Fruit fly (Drosophila melanogaster): ENCODE measurements around the gene Sgp.
A peak's percentile ranks its signal among the peaks of the same experiment; 100 is the strongest.

Sgp gene

DNA sequence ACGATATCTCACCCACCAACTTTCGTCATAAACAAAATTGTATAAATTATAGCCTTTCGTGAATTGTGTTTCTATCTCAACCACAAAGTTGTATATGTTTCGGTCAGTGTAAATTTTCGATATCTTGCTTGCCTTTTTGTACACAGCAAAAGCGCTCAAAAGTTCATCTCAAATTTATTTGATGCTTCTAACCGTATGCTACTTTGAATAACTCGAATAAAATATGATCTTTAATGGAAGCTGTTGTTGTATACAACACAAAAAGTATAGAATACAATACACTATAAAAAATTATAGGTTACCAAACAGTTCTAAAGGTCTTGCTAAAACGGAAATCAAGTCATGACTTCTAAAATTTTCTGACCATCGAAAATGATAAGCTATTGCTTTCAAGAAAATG, 5.5 kb downstream of the Sgp start:
- TF ChIP-seq pan (optimal IDR thresholded peaks at IDR 0.05): no peak

DNA sequence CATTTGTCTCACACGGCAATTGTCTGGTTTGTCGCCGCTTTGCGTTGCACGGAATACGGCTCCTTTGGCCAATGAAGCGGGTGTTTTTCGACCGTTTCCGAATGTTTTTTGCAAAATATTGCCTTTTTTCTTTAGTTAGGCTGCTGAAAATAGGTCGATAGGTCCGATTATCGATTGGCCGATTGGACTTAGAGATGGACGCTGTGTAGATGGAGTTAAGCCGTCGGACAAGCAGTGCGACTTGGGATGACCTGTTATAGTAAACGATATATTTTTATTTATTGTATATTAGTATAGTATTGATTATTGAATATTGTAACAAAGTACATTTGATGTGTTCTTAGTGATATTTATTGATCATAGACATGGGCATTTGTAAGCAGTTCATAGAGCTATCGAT, 8.8 kb downstream of the Sgp start, which contains the start of the genes lmgA and lmgB:
Gene lmgA, minus strand, starts transcription at position 301 of the 400 bp plus-strand sequence.
Gene lmgB, minus strand, starts transcription at position 301 of the 400 bp plus-strand sequence.
- TF ChIP-seq dl (GFP tag; optimal IDR thresholded peaks at IDR 0.05; ENCODE audit: insufficient read depth in 1 of 2, partially characterized antibody in 2 of 2) (no peak), HLH106 (tag; optimal IDR thresholded peaks at IDR 0.05) (peak; percentile 14), Dfd (GFP tag; optimal IDR thresholded peaks at IDR 0.05) (no peak), rgr (GFP tag; optimal IDR thresholded peaks at IDR 0.05) (peak; percentile 59), Abd-B (GFP tag; optimal IDR thresholded peaks at IDR 0.05) (no peak), Jra (GFP tag; optimal IDR thresholded peaks at IDR 0.05) (no peak), CG32264 (GFP tag; optimal IDR thresholded peaks at IDR 0.05) (no peak), GATAd (GFP tag; optimal IDR thresholded peaks at IDR 0.05) (no peak), sage (GFP tag; optimal IDR thresholded peaks at IDR 0.05) (peak; percentile 27), Hnf4 (GFP tag; optimal IDR thresholded peaks at IDR 0.05) (peak; percentile 51), pan (optimal IDR thresholded peaks at IDR 0.05) (no peak), Rel (GFP tag; optimal IDR thresholded peaks at IDR 0.05) (no peak), Rel (tag; optimal IDR thresholded peaks at IDR 0.05) (no peak), OdsH (GFP tag; optimal IDR thresholded peaks at IDR 0.05) (peak; percentile 31), dmrt93B (GFP tag; optimal IDR thresholded peaks at IDR 0.05) (no peak), h (GFP tag; optimal IDR thresholded peaks at IDR 0.05) (peak; percentile 42), CrebA (GFP tag; optimal IDR thresholded peaks at IDR 0.05; ENCODE audit: borderline replicate concordance) (no peak), Hr83 (GFP tag; optimal IDR thresholded peaks at IDR 0.05; ENCODE audit: poor library complexity, severe bottlenecking) (peak; percentile 73), fru (GFP tag; optimal IDR thresholded peaks at IDR 0.05) (peak; percentile 7), brk (GFP tag; optimal IDR thresholded peaks at IDR 0.05) (no peak), foxo (GFP tag; optimal IDR thresholded peaks at IDR 0.05) (peak in 1 of 2 experiments; percentile 68), jim (GFP tag; optimal IDR thresholded peaks at IDR 0.05) (peak; percentile 63), sv (GFP tag; optimal IDR thresholded peaks at IDR 0.05) (peak; percentile 22), Dif (GFP tag; optimal IDR thresholded peaks at IDR 0.05; ENCODE audit: partially characterized antibody) (no peak), Myc (optimal IDR thresholded peaks at IDR 0.05) (no peak), woc (GFP tag; optimal IDR thresholded peaks at IDR 0.05) (no peak)

DNA sequence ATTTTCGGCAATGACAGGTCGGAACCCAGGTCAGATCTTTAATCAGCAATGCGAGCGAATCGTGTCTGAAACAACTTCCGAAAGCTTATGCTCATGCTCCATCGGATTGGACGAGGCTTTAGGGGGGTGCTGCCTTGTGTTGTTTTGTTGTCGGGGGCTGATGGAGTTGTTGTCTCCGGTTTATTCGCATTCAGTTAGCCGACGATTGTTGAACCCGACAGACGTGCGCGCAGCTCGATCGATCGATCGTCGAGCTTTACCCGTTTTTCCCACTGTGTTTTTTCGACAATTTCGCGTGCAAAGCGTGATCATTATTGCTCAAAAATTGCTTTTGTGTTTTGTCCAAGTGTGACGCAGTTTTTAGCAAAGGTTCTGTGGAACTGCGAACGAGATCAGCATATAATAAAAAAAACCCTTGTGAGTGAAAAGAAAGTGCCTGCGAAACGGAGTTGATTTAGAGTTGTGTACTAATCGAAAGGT, 9.5 kb downstream of the Sgp start, which contains the start of gene CG17834:
Gene CG17834, plus strand, starts transcription at position 191 of the 480 bp plus-strand sequence.
- TF ChIP-seq Hnf4 (GFP tag; optimal IDR thresholded peaks at IDR 0.05) (peak; percentile 17), foxo (GFP tag; optimal IDR thresholded peaks at IDR 0.05) (peak in 1 of 2 experiments; percentile 16), Dif (GFP tag; optimal IDR thresholded peaks at IDR 0.05; ENCODE audit: partially characterized antibody) (peak; percentile 59), ey (GFP tag; optimal IDR thresholded peaks at IDR 0.05) (no peak), brk (GFP tag; optimal IDR thresholded peaks at IDR 0.05) (no peak), Hr83 (GFP tag; optimal IDR thresholded peaks at IDR 0.05; ENCODE audit: poor library complexity, severe bottlenecking) (peak; percentile 61), Rel (GFP tag; optimal IDR thresholded peaks at IDR 0.05) (no peak), Rel (tag; optimal IDR thresholded peaks at IDR 0.05) (peak; percentile 85), Sp1 (GFP tag; optimal IDR thresholded peaks at IDR 0.05) (peak; percentile 67), woc (GFP tag; optimal IDR thresholded peaks at IDR 0.05) (no peak), Mio (GFP tag; optimal IDR thresholded peaks at IDR 0.05) (no peak), Vsx2 (GFP tag; optimal IDR thresholded peaks at IDR 0.05; ENCODE audit: partially characterized antibody) (peak; percentile 74), br (GFP tag; optimal IDR thresholded peaks at IDR 0.05) (peak; percentile 45), HLH106 (tag; optimal IDR thresholded peaks at IDR 0.05) (peak; percentile 20)

DNA sequence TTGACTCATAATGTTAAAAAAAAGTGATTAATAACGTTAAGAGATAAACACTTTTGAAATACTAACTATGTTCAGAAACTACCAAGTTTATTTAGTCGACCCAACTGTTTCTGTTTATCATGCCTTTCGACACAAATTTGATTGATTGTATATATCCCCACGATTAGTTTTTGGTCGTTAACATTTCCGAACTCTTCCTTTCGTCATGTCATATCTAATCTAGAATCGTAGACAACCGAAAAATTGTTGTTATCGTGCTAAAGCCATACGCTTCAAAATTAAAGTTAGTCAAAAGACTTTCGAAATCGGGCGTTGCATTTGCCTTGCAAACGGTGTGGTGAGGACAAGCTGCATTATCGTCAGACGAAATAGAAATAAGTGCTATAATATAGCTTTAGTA, 10.7 kb downstream of the Sgp start:
- no peak for TF ChIP-seq Hnf4 (GFP tag; optimal IDR thresholded peaks at IDR 0.05)
- TF ChIP-seq Hr78 (GFP tag; optimal IDR thresholded peaks at IDR 0.05): no peak
- no peak for TF ChIP-seq lola (GFP tag; optimal IDR thresholded peaks at IDR 0.05)
- TF ChIP-seq Abd-B (GFP tag; optimal IDR thresholded peaks at IDR 0.05): no peak
- TF ChIP-seq ey (GFP tag; optimal IDR thresholded peaks at IDR 0.05): no peak
- TF ChIP-seq Jra (GFP tag; optimal IDR thresholded peaks at IDR 0.05): no peak
- no peak for TF ChIP-seq Sp1 (GFP tag; optimal IDR thresholded peaks at IDR 0.05)
- TF ChIP-seq Hr83 (GFP tag; optimal IDR thresholded peaks at IDR 0.05; ENCODE audit: poor library complexity, severe bottlenecking): no peak
- TF ChIP-seq Mio (GFP tag; optimal IDR thresholded peaks at IDR 0.05): no peak
- no peak for TF ChIP-seq CrebA (GFP tag; optimal IDR thresholded peaks at IDR 0.05; ENCODE audit: borderline replicate concordance)

Measured in whole organism, wandering third instar larva.